Worm (Caenorhabditis elegans): ENCODE measurements around the gene ugt-13.

The ugt-13 gene

DNA sequence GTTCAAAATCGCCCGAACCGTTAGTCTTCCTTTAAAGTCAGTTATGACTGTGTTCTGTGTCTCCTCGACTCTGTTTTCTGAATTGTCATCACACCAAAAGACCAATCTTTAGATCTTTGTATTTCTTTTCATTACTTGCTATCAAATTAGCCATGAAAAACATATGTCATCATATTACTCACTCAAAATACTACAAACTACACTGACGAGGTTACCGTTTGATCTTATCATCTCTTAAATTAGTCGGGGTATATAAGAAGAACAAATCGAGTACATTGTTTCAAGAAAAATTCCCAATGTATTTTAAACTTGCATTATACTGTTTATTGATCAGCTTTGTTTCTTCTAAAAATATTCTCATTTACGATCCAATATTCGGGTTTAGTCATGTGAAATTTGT, at the start of gene ugt-13:
ugt-13 (plus strand) TSS at position 294 of the 400 bp plus-strand sequence.
- no peak for TF ChIP-seq ets-7 (tag; optimal IDR thresholded peaks at IDR 0.05)

DNA sequence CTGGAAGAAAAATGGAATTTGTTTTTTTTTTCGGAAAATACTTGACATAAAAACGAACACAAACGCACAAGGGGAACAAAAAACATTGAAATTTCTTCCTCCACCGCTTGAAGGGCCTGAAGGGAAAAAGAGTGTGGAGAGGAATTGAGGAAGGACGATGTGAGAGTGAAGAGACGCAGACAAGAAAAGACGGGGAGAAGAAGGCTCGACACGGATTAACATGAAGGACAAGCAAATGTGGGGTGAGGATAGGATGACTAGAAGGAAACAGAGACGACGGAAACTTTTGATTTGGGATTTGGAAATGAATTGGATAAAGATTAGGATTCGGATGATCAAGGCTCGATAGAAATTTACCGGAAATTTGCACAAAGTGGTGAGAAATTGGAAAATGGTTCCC, 48.2 kb upstream of the ugt-13 start:
- peak; percentile 1 for TF ChIP-seq ceh-36 (tag; optimal IDR thresholded peaks at IDR 0.05)
- TF ChIP-seq F13C5.2 (tag; optimal IDR thresholded peaks at IDR 0.05): peak; percentile 41
- no peak for TF ChIP-seq aly-1 (tag; optimal IDR thresholded peaks at IDR 0.05)
- TF ChIP-seq ama-1 (optimal IDR thresholded peaks at IDR 0.05): no peak

ce11 chrV:4862737-4863136, 45.9 kb upstream of the ugt-13 start, which contains the start of gene C37H5.13:
TSS of gene C37H5.13 (minus strand) at chrV:4862965.
- TF ChIP-seq B0310.2 (tag; optimal IDR thresholded peaks at IDR 0.05) (no peak), pes-1 (GFP tag; IDR thresholded peaks at IDR 0.05) (no peak), ets-7 (tag; optimal IDR thresholded peaks at IDR 0.05) (no peak), ama-1 (optimal IDR thresholded peaks at IDR 0.05) (no peak), hmg-4 (GFP tag; optimal IDR thresholded peaks at IDR 0.05) (no peak), F13C5.2 (tag; optimal IDR thresholded peaks at IDR 0.05) (no peak), aly-1 (tag; optimal IDR thresholded peaks at IDR 0.05) (no peak), tbx-11 (GFP tag; IDR thresholded peaks at IDR 0.05) (no peak), scrt-1 (GFP tag; IDR thresholded peaks at IDR 0.05) (no peak), ceh-36 (tag; optimal IDR thresholded peaks at IDR 0.05) (no peak), tbx-37 (GFP tag; conservative IDR thresholded peaks at IDR 0.05) (no peak), sea-1 (GFP tag; conservative IDR thresholded peaks at IDR 0.05) (no peak), hmbx-1 (tag; optimal IDR thresholded peaks at IDR 0.05) (no peak), tra-4 (tag; optimal IDR thresholded peaks at IDR 0.05) (no peak), ceh-13 (GFP tag; optimal IDR thresholded peaks at IDR 0.05) (no peak), hnd-1 (tag; optimal IDR thresholded peaks at IDR 0.05) (no peak), flt-1 (GFP tag; IDR thresholded peaks at IDR 0.05) (no peak)

DNA sequence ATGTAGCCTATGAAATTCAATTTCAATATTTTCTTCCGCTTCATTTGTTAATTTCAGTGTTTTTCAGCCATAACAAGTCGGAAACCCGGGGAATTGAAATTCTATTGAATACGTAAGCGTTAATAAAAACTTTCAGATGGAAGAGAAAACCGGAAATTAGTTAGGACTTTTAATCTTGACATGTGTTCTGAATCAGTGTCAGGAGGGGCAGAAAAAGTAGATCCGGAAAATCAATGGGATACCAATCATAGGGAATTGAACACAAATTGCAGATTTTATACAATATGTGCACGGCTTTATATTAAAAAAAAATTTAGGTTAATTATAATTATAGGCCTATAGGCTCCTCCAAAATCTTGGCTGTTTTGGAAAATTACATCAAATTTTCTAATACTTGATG, 44.4 kb upstream of the ugt-13 start:
- TF ChIP-seq ceh-36 (tag; optimal IDR thresholded peaks at IDR 0.05): no peak

DNA sequence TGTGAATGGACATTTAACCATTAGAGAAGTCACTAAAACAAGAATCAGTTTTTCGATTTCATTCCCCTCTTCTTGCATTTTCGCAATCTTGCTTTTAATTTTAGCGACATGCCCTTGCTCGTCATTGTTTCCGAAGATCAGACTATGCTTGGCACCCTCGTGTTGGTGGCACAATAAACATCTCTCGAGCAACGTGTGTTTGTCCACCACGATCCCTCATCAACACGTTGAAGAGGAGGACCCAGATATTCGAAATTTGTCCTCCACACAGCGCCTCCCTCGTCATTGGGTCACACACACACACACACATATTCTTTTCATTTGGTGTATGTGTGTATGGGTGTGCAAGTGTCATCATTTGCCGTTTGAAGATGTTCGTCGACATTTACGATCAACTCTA, 43.3 kb upstream of the ugt-13 start, which contains the start of gene srd-32:
srd-32 (plus strand) TSS at position 301 of the 400 bp plus-strand sequence.
- TF ChIP-seq tbx-11 (GFP tag; IDR thresholded peaks at IDR 0.05): no peak
- TF ChIP-seq hnd-1 (tag; optimal IDR thresholded peaks at IDR 0.05): no peak
- no peak for TF ChIP-seq ama-1 (optimal IDR thresholded peaks at IDR 0.05)
- TF ChIP-seq aly-1 (tag; optimal IDR thresholded peaks at IDR 0.05): no peak
- TF ChIP-seq tbx-37 (GFP tag; conservative IDR thresholded peaks at IDR 0.05): no peak
- TF ChIP-seq pes-1 (GFP tag; IDR thresholded peaks at IDR 0.05): no peak

DNA sequence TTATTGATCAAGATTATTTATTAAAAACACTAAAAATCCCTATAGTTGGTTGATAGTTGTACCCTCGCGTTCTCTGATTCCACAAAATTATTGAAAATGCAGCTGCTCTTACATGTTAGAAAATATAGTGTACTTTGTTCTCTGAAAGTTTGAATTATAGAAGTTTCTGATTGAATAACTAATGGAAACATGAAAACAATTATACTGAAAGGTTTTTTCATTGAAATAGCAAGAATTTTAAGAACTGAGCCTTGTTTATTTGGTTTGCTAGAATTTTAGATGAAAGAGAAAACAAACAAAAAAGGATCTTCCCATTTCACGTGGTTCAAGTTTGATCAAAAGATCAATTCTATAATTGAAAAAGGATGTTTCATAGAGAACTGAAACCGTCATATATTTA, 41.1 kb upstream of the ugt-13 start:
- no peak for TF ChIP-seq ceh-13 (GFP tag; optimal IDR thresholded peaks at IDR 0.05)
- TF ChIP-seq ceh-36 (tag; optimal IDR thresholded peaks at IDR 0.05): no peak
- no peak for TF ChIP-seq aly-1 (tag; optimal IDR thresholded peaks at IDR 0.05)
- TF ChIP-seq ets-7 (tag; optimal IDR thresholded peaks at IDR 0.05): no peak
- TF ChIP-seq F13C5.2 (tag; optimal IDR thresholded peaks at IDR 0.05): no peak
- TF ChIP-seq tra-4 (tag; optimal IDR thresholded peaks at IDR 0.05): no peak
- TF ChIP-seq pes-1 (GFP tag; IDR thresholded peaks at IDR 0.05): no peak
- TF ChIP-seq flt-1 (GFP tag; IDR thresholded peaks at IDR 0.05): no peak
- no peak for TF ChIP-seq hnd-1 (tag; optimal IDR thresholded peaks at IDR 0.05)
- no peak for TF ChIP-seq tbx-11 (GFP tag; IDR thresholded peaks at IDR 0.05)
- no peak for TF ChIP-seq hmbx-1 (tag; optimal IDR thresholded peaks at IDR 0.05)
- no peak for TF ChIP-seq sea-1 (GFP tag; conservative IDR thresholded peaks at IDR 0.05)
- TF ChIP-seq B0310.2 (tag; optimal IDR thresholded peaks at IDR 0.05): no peak
- TF ChIP-seq tbx-37 (GFP tag; conservative IDR thresholded peaks at IDR 0.05): no peak
- no peak for TF ChIP-seq scrt-1 (GFP tag; IDR thresholded peaks at IDR 0.05)
- TF ChIP-seq ama-1 (optimal IDR thresholded peaks at IDR 0.05): no peak
- TF ChIP-seq hmg-4 (GFP tag; optimal IDR thresholded peaks at IDR 0.05): no peak

DNA sequence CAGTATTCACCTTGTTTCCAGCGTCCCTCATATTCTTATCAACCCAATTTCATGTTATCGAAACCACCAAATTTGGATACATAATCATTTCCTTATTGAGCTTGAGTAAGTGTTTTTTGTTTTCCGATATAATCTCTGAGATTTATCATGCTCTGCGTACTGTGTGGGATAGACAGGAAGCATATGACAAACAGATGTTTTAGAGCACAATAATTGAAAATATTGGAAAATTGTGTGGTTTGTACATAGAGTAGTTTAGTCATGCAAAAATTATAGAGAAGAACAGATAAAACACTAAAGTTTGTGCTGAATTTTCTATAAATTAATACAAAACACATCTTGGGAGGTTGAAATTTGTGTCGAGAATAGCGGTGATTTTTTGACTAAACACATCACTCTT, 40.0 kb upstream of the ugt-13 start:
- TF ChIP-seq hmbx-1 (tag; optimal IDR thresholded peaks at IDR 0.05) (no peak), hnd-1 (tag; optimal IDR thresholded peaks at IDR 0.05) (no peak), B0310.2 (tag; optimal IDR thresholded peaks at IDR 0.05) (no peak), sea-1 (GFP tag; conservative IDR thresholded peaks at IDR 0.05) (no peak), aly-1 (tag; optimal IDR thresholded peaks at IDR 0.05) (no peak), tra-4 (tag; optimal IDR thresholded peaks at IDR 0.05) (no peak), hmg-4 (GFP tag; optimal IDR thresholded peaks at IDR 0.05) (no peak), tbx-37 (GFP tag; conservative IDR thresholded peaks at IDR 0.05) (no peak), tbx-11 (GFP tag; IDR thresholded peaks at IDR 0.05) (no peak), flt-1 (GFP tag; IDR thresholded peaks at IDR 0.05) (no peak), F13C5.2 (tag; optimal IDR thresholded peaks at IDR 0.05) (no peak), ets-7 (tag; optimal IDR thresholded peaks at IDR 0.05) (no peak), ama-1 (optimal IDR thresholded peaks at IDR 0.05) (no peak), scrt-1 (GFP tag; IDR thresholded peaks at IDR 0.05) (no peak), pes-1 (GFP tag; IDR thresholded peaks at IDR 0.05) (no peak), ceh-13 (GFP tag; optimal IDR thresholded peaks at IDR 0.05) (no peak), ceh-36 (tag; optimal IDR thresholded peaks at IDR 0.05) (no peak)

- TF ChIP-seq tbx-11 (GFP tag; IDR thresholded peaks at IDR 0.05) (no peak), ets-7 (tag; optimal IDR thresholded peaks at IDR 0.05) (no peak), ama-1 (optimal IDR thresholded peaks at IDR 0.05) (no peak), hnd-1 (tag; optimal IDR thresholded peaks at IDR 0.05) (no peak), aly-1 (tag; optimal IDR thresholded peaks at IDR 0.05) (no peak), flt-1 (GFP tag; IDR thresholded peaks at IDR 0.05) (no peak), tra-4 (tag; optimal IDR thresholded peaks at IDR 0.05) (no peak), tbx-37 (GFP tag; conservative IDR thresholded peaks at IDR 0.05) (no peak), hmg-4 (GFP tag; optimal IDR thresholded peaks at IDR 0.05) (no peak), pes-1 (GFP tag; IDR thresholded peaks at IDR 0.05) (no peak), ceh-13 (GFP tag; optimal IDR thresholded peaks at IDR 0.05) (no peak), ceh-36 (tag; optimal IDR thresholded peaks at IDR 0.05) (no peak), sea-1 (GFP tag; conservative IDR thresholded peaks at IDR 0.05) (no peak), hmbx-1 (tag; optimal IDR thresholded peaks at IDR 0.05) (no peak), B0310.2 (tag; optimal IDR thresholded peaks at IDR 0.05) (no peak)
Measured at ce11 chrV:4870627-4871026, 38.1 kb upstream of the ugt-13 start.

Measured in whole organism, early embryonic.